Worm (Caenorhabditis elegans) whole organism, L3 larva: ENCODE data around the gene ZC317.6.

ENCODE experiments used
- ama-1 ChIP-seq: fragments of 150-350 bp; optimal IDR thresholded peaks from 2 replicates; lab custom pipeline; 2018
- ceh-16 ChIP-seq: sonication (generic microtip); optimal IDR thresholded peaks from 2 replicates; lab custom pipeline; 2017; ENCODE audit warnings: missing biosample characterization, missing genetic modification characterization
- ceh-28 ChIP-seq: fragments of 150-350 bp; optimal IDR thresholded peaks from 2 replicates; lab custom pipeline; 2014; ENCODE audit warnings: missing biosample characterization, missing genetic modification reagents, missing genetic modification characterization
- egl-5 ChIP-seq: fragments of 150-350 bp; optimal IDR thresholded peaks from 2 replicates; lab custom pipeline; 2017; ENCODE audit warnings: missing biosample characterization, missing genetic modification reagents, missing genetic modification characterization, inconsistent platforms
- elt-2 ChIP-seq: sonication (generic microtip); optimal IDR thresholded peaks from 2 replicates; lab custom pipeline; 2016; ENCODE audit warnings: missing genetic modification reagents, mild to moderate bottlenecking, missing genetic modification characterization, missing compliant biosample characterization
- fkh-10 ChIP-seq: sonication (generic microtip); optimal IDR thresholded peaks from 2 replicates; lab custom pipeline; 2017; ENCODE audit warnings: missing biosample characterization, missing genetic modification reagents, missing genetic modification characterization
- fkh-2 ChIP-seq: fragments of 150-350 bp; optimal IDR thresholded peaks from 2 replicates; lab custom pipeline; 2014; ENCODE audit warnings: missing biosample characterization, missing genetic modification reagents, missing genetic modification characterization
- nhr-11 ChIP-seq: fragments of 150-350 bp; optimal IDR thresholded peaks from 2 replicates; lab custom pipeline; 2014; ENCODE audit warnings: missing biosample characterization, missing genetic modification characterization
- nhr-28 ChIP-seq: fragments of 150-350 bp; optimal IDR thresholded peaks from 2 replicates; lab custom pipeline; 2014; ENCODE audit warnings: missing biosample characterization, missing genetic modification characterization
- pha-4 ChIP-seq: fragments of 150-350 bp; optimal IDR thresholded peaks from 2 replicates; lab custom pipeline; 2014; ENCODE audit warnings: missing biosample characterization, missing genetic modification reagents, missing genetic modification characterization
- sea-2 ChIP-seq: fragments of 150-350 bp; sonication (generic microtip); optimal IDR thresholded peaks from 4 replicates; lab custom pipeline; 2014; ENCODE audit warnings: missing biosample characterization, missing genetic modification reagents, missing genetic modification characterization
- snpc-4 ChIP-seq: fragments of 150-350 bp; optimal IDR thresholded peaks from 2 replicates; lab custom pipeline; 2014; ENCODE audit warnings: missing biosample characterization, missing genetic modification characterization

ce11 chrV:5499475-5499874 is 31.1 kb upstream of the ZC317.6 start:
- TF ChIP-seq ceh-28: no peak
- no peak for TF ChIP-seq pha-4
- TF ChIP-seq nhr-11: no peak
- no peak for TF ChIP-seq nhr-28
- TF ChIP-seq ama-1 (lab: Kevin White, UChicago): no peak
- no peak for TF ChIP-seq ceh-16 (tag; lab: Kevin White, UChicago)
- TF ChIP-seq sea-2: no peak
- TF ChIP-seq fkh-10: no peak
- TF ChIP-seq elt-2: no peak
- no peak for TF ChIP-seq snpc-4 (tag; lab: Kevin White, UChicago)
- no peak for TF ChIP-seq fkh-2 (tag; lab: Kevin White, UChicago)
- no peak for TF ChIP-seq egl-5 (tag; lab: Kevin White, UChicago)
